Fruit fly (Drosophila melanogaster): ENCODE measurements around the gene kuk.

kuk gene

DNA sequence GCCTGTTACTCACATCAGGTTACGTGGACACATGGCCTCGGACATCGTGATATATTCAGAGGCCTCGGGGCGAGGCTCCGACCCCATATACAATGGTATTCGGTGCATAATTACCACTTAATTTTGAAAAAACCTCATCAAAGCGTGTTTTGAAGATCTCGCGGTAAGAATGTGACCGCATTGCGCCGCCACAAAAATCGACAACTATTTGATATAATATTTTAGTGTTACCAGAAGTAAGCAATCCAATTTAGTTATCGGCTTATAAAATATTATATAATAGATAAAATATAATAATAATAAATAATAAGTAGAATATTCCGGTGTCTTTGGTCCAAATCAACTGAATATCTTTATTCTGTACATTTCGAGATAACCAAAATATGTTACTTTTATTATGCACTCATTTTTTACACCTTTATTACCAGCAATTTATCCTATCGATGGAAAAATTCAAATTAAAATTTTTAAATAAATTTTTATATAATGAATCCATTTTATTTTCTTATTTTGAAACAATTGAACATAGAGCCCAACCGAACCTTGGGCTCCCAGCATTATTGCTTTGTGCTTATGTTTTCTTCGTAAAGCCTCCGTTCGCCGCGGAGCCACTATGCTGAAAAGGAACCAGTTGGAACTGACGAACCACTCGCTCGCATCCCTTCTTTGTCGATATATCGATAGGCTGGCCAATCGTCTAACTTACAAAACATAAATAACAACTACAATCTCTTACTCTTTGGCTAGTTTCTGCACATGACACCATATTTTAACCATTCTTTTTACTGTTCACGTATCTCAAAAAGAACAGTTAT lies 39.8 kb upstream of the kuk start, which contains the start of the genes CG18213 and Trm7-32 (continued):
- TF ChIP-seq Rx (GFP tag; IDR thresholded peaks at IDR 0.05) (no peak), Meics (GFP tag; optimal IDR thresholded peaks at IDR 0.05) (no peak), mld (GFP tag; IDR thresholded peaks at IDR 0.05; ENCODE audit: partially characterized antibody) (peak; percentile 80), Atf6 (GFP tag; IDR thresholded peaks at IDR 0.05) (no peak), bsh (GFP tag; optimal IDR thresholded peaks at IDR 0.05) (no peak), dm (GFP tag; optimal IDR thresholded peaks at IDR 0.05) (no peak), CG4404 (GFP tag; IDR thresholded peaks at IDR 0.05) (no peak), da (GFP tag; optimal IDR thresholded peaks at IDR 0.05) (no peak), CG30403 (GFP tag; optimal IDR thresholded peaks at IDR 0.05) (peak; percentile 4), CG9817 (tag; optimal IDR thresholded peaks at IDR 0.05) (peak; percentile 35), CG13624 (GFP tag; optimal IDR thresholded peaks at IDR 0.05) (peak; percentile 18), CG2129 (GFP tag; IDR thresholded peaks at IDR 0.05; ENCODE audit: partially characterized antibody) (no peak; the same call in 1 of the 2 replicates), CG6813 (GFP tag; optimal IDR thresholded peaks at IDR 0.05) (no peak), wor (GFP tag; IDR thresholded peaks at IDR 0.05) (no peak), otp (GFP tag; IDR thresholded peaks at IDR 0.05) (no peak), stc (GFP tag; IDR thresholded peaks at IDR 0.05) (no peak), CG4424 (GFP tag; optimal IDR thresholded peaks at IDR 0.05) (no peak), tin (GFP tag; optimal IDR thresholded peaks at IDR 0.05) (peak; percentile 18), Kr (GFP tag; optimal IDR thresholded peaks at IDR 0.05) (no peak), Scr (GFP tag; IDR thresholded peaks at IDR 0.05; ENCODE audit: partially characterized antibody) (peak; percentile 87), gsb (GFP tag; IDR thresholded peaks at IDR 0.05) (no peak), ems (GFP tag; optimal IDR thresholded peaks at IDR 0.05) (peak; percentile 12), dysf (GFP tag; IDR thresholded peaks at IDR 0.05) (no peak), slp2 (GFP tag; optimal IDR thresholded peaks at IDR 0.05) (no peak), ro (GFP tag; IDR thresholded peaks at IDR 0.05) (no peak), MBD-R2 (GFP tag; IDR thresholded peaks at IDR 0.05) (peak; percentile 72), CG14014 (GFP tag; IDR thresholded peaks at IDR 0.05) (no peak), Taf1 (GFP tag; IDR thresholded peaks at IDR 0.05) (no peak), CG16863 (GFP tag; optimal IDR thresholded peaks at IDR 0.05) (no peak), peb (GFP tag; IDR thresholded peaks at IDR 0.05) (no peak), CG8944 (GFP tag; optimal IDR thresholded peaks at IDR 0.05) (no peak), CG14710 (tag; optimal IDR thresholded peaks at IDR 0.05) (peak; percentile 48), dan (GFP tag; IDR thresholded peaks at IDR 0.05) (no peak), prd (optimal IDR thresholded peaks at IDR 0.05) (no peak), prd (GFP tag; IDR thresholded peaks at IDR 0.05) (no peak), fd64A (GFP tag; optimal IDR thresholded peaks at IDR 0.05) (no peak), gt (GFP tag; IDR thresholded peaks at IDR 0.05) (no peak), bab2 (GFP tag; optimal IDR thresholded peaks at IDR 0.05) (no peak), HLH4C (GFP tag; IDR thresholded peaks at IDR 0.05; ENCODE audit: partially characterized antibody) (peak; percentile 80), Jarid2 (GFP tag; optimal IDR thresholded peaks at IDR 0.05) (no peak), trem (tag; optimal IDR thresholded peaks at IDR 0.05) (peak; percentile 66), Nf-YA (GFP tag; IDR thresholded peaks at IDR 0.05) (no peak), CG17359 (tag; optimal IDR thresholded peaks at IDR 0.05) (no peak), tx (GFP tag; optimal IDR thresholded peaks at IDR 0.05) (no peak), Atf-2 (GFP tag; optimal IDR thresholded peaks at IDR 0.05) (no peak), Dbx (GFP tag; IDR thresholded peaks at IDR 0.05) (no peak; the same call in 2 of the 3 replicates), CG30431 (GFP tag; optimal IDR thresholded peaks at IDR 0.05) (no peak), CG7928 (GFP tag; optimal IDR thresholded peaks at IDR 0.05) (peak; percentile 88), Side (GFP tag; optimal IDR thresholded peaks at IDR 0.05) (no peak), Hsf (GFP tag; optimal IDR thresholded peaks at IDR 0.05) (no peak), gsb-n (tag; optimal IDR thresholded peaks at IDR 0.05) (no peak)

All from whole organism, embryonic.